Worm (Caenorhabditis elegans) whole organism, young adult: ENCODE data around the gene taf-11.3.

Experiments
- C17E4.6 ChIP-seq: fragments of 200-800 bp; sonication (Bioruptor generic); IDR thresholded peaks from 2 replicates; pipeline ENCODE4 v1.3.6; 2022; ENCODE audit warnings: missing genetic modification reagents, missing genetic modification characterization, missing compliant biosample characterization
- F37B4.10 ChIP-seq: fragments of 200-800 bp; sonication (Bioruptor generic); IDR thresholded peaks from 2 replicates; pipeline ENCODE4 v1.3.6; 2022; ENCODE audit warnings: missing genetic modification characterization, missing compliant biosample characterization
- F49E8.2 ChIP-seq: sonication (generic microtip); optimal IDR thresholded peaks from 3 replicates; lab custom pipeline; 2017; ENCODE audit warnings: missing genetic modification characterization, mild to moderate bottlenecking, missing compliant biosample characterization, antibody characterized with exemption, moderate library complexity; ENCODE audit not compliant: insufficient read depth
- F55B11.4 ChIP-seq: sonication (generic microtip); optimal IDR thresholded peaks from 2 replicates; lab custom pipeline; 2016; ENCODE audit warnings: missing compliant biosample characterization, missing genetic modification characterization, borderline replicate concordance; ENCODE audit not compliant: insufficient read depth
- F57A8.1 ChIP-seq: fragments of 200-800 bp; sonication (Bioruptor generic); optimal IDR thresholded peaks from 2 replicates; lab custom pipeline; 2018; ENCODE audit warnings: mild to moderate bottlenecking, missing genetic modification characterization, moderate library complexity, missing compliant biosample characterization
- F57C9.4 ChIP-seq: sonication (generic microtip); optimal IDR thresholded peaks from 2 replicates; lab custom pipeline; 2017; ENCODE audit warnings: mild to moderate bottlenecking, missing genetic modification characterization, missing compliant biosample characterization
- K12H6.12 ChIP-seq: fragments of 200-800 bp; sonication (Bioruptor generic); optimal IDR thresholded peaks from 2 replicates; lab custom pipeline; 2018; ENCODE audit warnings: mild to moderate bottlenecking, missing genetic modification characterization, missing compliant biosample characterization
- Y53F4B.3 ChIP-seq: fragments of 200-800 bp; sonication (Bioruptor generic); IDR thresholded peaks from 2 replicates; pipeline ENCODE4 v1.3.6; 2022; ENCODE audit warnings: missing genetic modification reagents, missing genetic modification characterization, missing compliant biosample characterization
- Y56A3A.18 ChIP-seq: fragments of 200-800 bp; sonication (Bioruptor generic); IDR thresholded peaks from 2 replicates; pipeline ENCODE4 v1.3.6; 2022; ENCODE audit warnings: missing genetic modification reagents, missing genetic modification characterization, missing compliant biosample characterization
- Y67H2A.10 ChIP-seq: fragments of 200-800 bp; sonication (Bioruptor generic); conservative IDR thresholded peaks from 2 replicates; pipeline ENCODE4 v1.3.6; 2022; ENCODE audit warnings: missing genetic modification reagents, missing genetic modification characterization, missing compliant biosample characterization
- ZK185.1 ChIP-seq: sonication (generic microtip); optimal IDR thresholded peaks from 2 replicates; lab custom pipeline; 2016; ENCODE audit warnings: mild to moderate bottlenecking, missing genetic modification characterization, missing compliant biosample characterization; ENCODE audit not compliant: poor library complexity, severe bottlenecking
- akir-1 ChIP-seq: fragments of 200-800 bp; sonication (Bioruptor generic); optimal IDR thresholded peaks from 2 replicates; lab custom pipeline; 2018; ENCODE audit warnings: mild to moderate bottlenecking, missing genetic modification characterization, moderate library complexity, missing compliant biosample characterization
- ama-1 ChIP-seq, 3 experiments: fragments of 150-350 bp in 1 of 3; sonication (generic microtip) in 2 of 3; optimal IDR thresholded peaks; 2 replicates each; lab custom pipeline; 2014 to 2018; ENCODE audit warnings: missing biosample characterization in 2 of 3, missing genetic modification characterization in 2 of 3, missing genetic modification reagents in 2 of 3
- atf-7 ChIP-seq: sonication (generic microtip); optimal IDR thresholded peaks from 2 replicates; lab custom pipeline; 2017; ENCODE audit warnings: mild to moderate bottlenecking, missing genetic modification characterization, missing compliant biosample characterization
- bed-1 ChIP-seq: fragments of 200-800 bp; sonication (Bioruptor generic); IDR thresholded peaks from 2 replicates; pipeline ENCODE4 v1.3.6; 2022; ENCODE audit warnings: missing genetic modification reagents, missing genetic modification characterization, missing compliant biosample characterization
- cebp-2 ChIP-seq: fragments of 200-800 bp; sonication (Bioruptor generic); IDR thresholded peaks from 2 replicates; pipeline ENCODE4 v1.3.6; 2022; ENCODE audit warnings: missing genetic modification characterization, missing compliant biosample characterization
- ceh-58 ChIP-seq: fragments of 200-800 bp; sonication (Bioruptor generic); IDR thresholded peaks from 2 replicates; pipeline ENCODE4 v1.3.6; 2022; ENCODE audit warnings: missing genetic modification characterization, missing compliant biosample characterization
- ceh-79 ChIP-seq: sonication (generic microtip); optimal IDR thresholded peaks from 2 replicates; lab custom pipeline; 2017; ENCODE audit warnings: mild to moderate bottlenecking, missing genetic modification characterization, missing compliant biosample characterization
- ceh-91 ChIP-seq: fragments of 200-800 bp; sonication (Bioruptor generic); IDR thresholded peaks from 2 replicates; pipeline ENCODE4 v1.3.6; 2022; ENCODE audit warnings: missing genetic modification reagents, missing genetic modification characterization, missing compliant biosample characterization
- chd-7 ChIP-seq: sonication (generic microtip); optimal IDR thresholded peaks from 2 replicates; lab custom pipeline; 2016; ENCODE audit warnings: mild to moderate bottlenecking, missing genetic modification characterization, moderate library complexity, missing compliant biosample characterization
- egl-44 ChIP-seq: fragments of 200-800 bp; sonication (Bioruptor generic); IDR thresholded peaks from 2 replicates; pipeline ENCODE4 v1.3.6; 2022; ENCODE audit warnings: missing genetic modification reagents, missing genetic modification characterization, missing compliant biosample characterization
- ekl-4 ChIP-seq: fragments of 200-800 bp; sonication (Bioruptor generic); IDR thresholded peaks from 2 replicates; pipeline ENCODE4 v1.3.6; 2022; ENCODE audit warnings: missing genetic modification reagents, missing genetic modification characterization, missing compliant biosample characterization
- hmg-1.2 ChIP-seq: fragments of 200-800 bp; sonication (Bioruptor generic); IDR thresholded peaks from 2 replicates; pipeline ENCODE4 v1.3.6; 2022; ENCODE audit warnings: missing genetic modification reagents, missing genetic modification characterization, missing compliant biosample characterization
- lin-26 ChIP-seq: fragments of 200-800 bp; sonication (Bioruptor generic); IDR thresholded peaks from 2 replicates; pipeline ENCODE4 v1.3.6; 2022; ENCODE audit warnings: missing genetic modification reagents, missing genetic modification characterization, missing compliant biosample characterization
- lin-40 ChIP-seq: sonication (generic microtip); optimal IDR thresholded peaks from 2 replicates; lab custom pipeline; 2016; ENCODE audit warnings: missing genetic modification characterization, mild to moderate bottlenecking, missing compliant biosample characterization, missing genotype, missing genetic modification reagents
- madf-10 ChIP-seq: sonication (generic microtip); optimal IDR thresholded peaks from 2 replicates; lab custom pipeline; 2016; ENCODE audit warnings: mild to moderate bottlenecking, missing genetic modification characterization, missing compliant biosample characterization
- mes-4 ChIP-seq: sonication (generic microtip); optimal IDR thresholded peaks from 2 replicates; lab custom pipeline; 2016; ENCODE audit warnings: missing genotype, missing genetic modification characterization, missing compliant biosample characterization
- nfya-2 ChIP-seq: fragments of 200-800 bp; sonication (Bioruptor generic); IDR thresholded peaks from 2 replicates; pipeline ENCODE4 v1.3.6; 2022; ENCODE audit warnings: missing genetic modification reagents, missing genetic modification characterization, missing compliant biosample characterization
- nfyb-1 ChIP-seq: fragments of 200-800 bp; sonication (Bioruptor generic); IDR thresholded peaks from 2 replicates; pipeline ENCODE4 v1.3.6; 2022; ENCODE audit warnings: missing genetic modification reagents, missing genetic modification characterization, missing compliant biosample characterization
- nhr-120 ChIP-seq: fragments of 200-800 bp; sonication (Bioruptor generic); IDR thresholded peaks from 2 replicates; pipeline ENCODE4 v1.3.6; 2022; ENCODE audit warnings: missing genetic modification characterization, missing compliant biosample characterization
- nhr-90 ChIP-seq: sonication (generic microtip); optimal IDR thresholded peaks from 2 replicates; lab custom pipeline; 2016; ENCODE audit warnings: missing genotype, mild to moderate bottlenecking, missing genetic modification characterization, missing compliant biosample characterization
- pha-4 ChIP-seq: fragments of 150-350 bp; sonication (generic microtip); optimal IDR thresholded peaks from 2 replicates; lab custom pipeline; 2014; ENCODE audit warnings: missing biosample characterization, missing genetic modification reagents, missing genetic modification characterization
- rec-8 ChIP-seq, 2 experiments: sonication (generic microtip); optimal IDR thresholded peaks; 2 replicates each; lab custom pipeline; 2016; ENCODE audit warnings: mild to moderate bottlenecking in 2 of 2, missing genetic modification characterization in 2 of 2, missing genetic modification reagents in 2 of 2, missing genotype in 2 of 2, missing biosample characterization in 1 of 2, missing compliant biosample characterization in 1 of 2, moderate library complexity in 1 of 2
- repo-1 ChIP-seq: sonication (generic microtip); optimal IDR thresholded peaks from 2 replicates; lab custom pipeline; 2017; ENCODE audit warnings: mild to moderate bottlenecking, missing genetic modification characterization, missing compliant biosample characterization
- rpc-1 ChIP-seq, 2 experiments: fragments of 150-350 bp in 1 of 2; sonication (generic microtip) in 1 of 2; optimal IDR thresholded peaks; 2 replicates each; lab custom pipeline; 2014 to 2018; ENCODE audit warnings: missing biosample characterization in 1 of 2, missing genetic modification characterization in 1 of 2, missing genetic modification reagents in 1 of 2, missing genotype in 1 of 2
- sdz-38 ChIP-seq: sonication (generic microtip); optimal IDR thresholded peaks from 2 replicates; lab custom pipeline; 2016; ENCODE audit warnings: missing genotype, missing genetic modification characterization, missing compliant biosample characterization
- snpc-1.1 ChIP-seq: sonication (generic microtip); optimal IDR thresholded peaks from 2 replicates; lab custom pipeline; 2017; ENCODE audit warnings: missing genetic modification characterization, mild to moderate bottlenecking, missing compliant biosample characterization, antibody characterized with exemption, moderate library complexity, missing genotype, missing genetic modification reagents; ENCODE audit not compliant: insufficient read depth
- snpc-1.3 ChIP-seq: sonication (generic microtip); optimal IDR thresholded peaks from 2 replicates; lab custom pipeline; 2017; ENCODE audit warnings: missing genetic modification characterization, mild to moderate bottlenecking, missing compliant biosample characterization, antibody characterized with exemption, moderate library complexity, missing genotype, missing genetic modification reagents; ENCODE audit not compliant: insufficient read depth
- tbp1 ChIP-seq: fragments of 200-800 bp; sonication (Bioruptor generic); optimal IDR thresholded peaks from 2 replicates; lab custom pipeline; 2018; ENCODE audit warnings: mild to moderate bottlenecking, missing genetic modification characterization, missing compliant biosample characterization
- tbx-9 ChIP-seq: sonication (generic microtip); optimal IDR thresholded peaks from 2 replicates; lab custom pipeline; 2016; ENCODE audit warnings: borderline replicate concordance, missing genetic modification characterization, inconsistent platforms, missing compliant biosample characterization
- unc-62 ChIP-seq: fragments of 150-350 bp; optimal IDR thresholded peaks from 2 replicates; lab custom pipeline; 2014; ENCODE audit warnings: missing biosample characterization, missing genetic modification reagents, missing genetic modification characterization
- zim-3 ChIP-seq: sonication (generic microtip); optimal IDR thresholded peaks from 2 replicates; lab custom pipeline; 2017; ENCODE audit warnings: mild to moderate bottlenecking, missing genetic modification characterization, moderate library complexity, missing compliant biosample characterization
- ztf-18 ChIP-seq: sonication (generic microtip); optimal IDR thresholded peaks from 2 replicates; lab custom pipeline; 2016; ENCODE audit warnings: missing genotype, mild to moderate bottlenecking, missing genetic modification characterization, missing compliant biosample characterization
- ztf-22 ChIP-seq: fragments of 200-800 bp; sonication (Bioruptor generic); optimal IDR thresholded peaks from 2 replicates; lab custom pipeline; 2018; ENCODE audit warnings: mild to moderate bottlenecking, missing genetic modification characterization, moderate library complexity, missing compliant biosample characterization
- ztf-6 ChIP-seq: fragments of 200-800 bp; sonication (Bioruptor generic); IDR thresholded peaks from 2 replicates; pipeline ENCODE4 v1.3.6; 2022; ENCODE audit warnings: missing genetic modification reagents, missing genetic modification characterization, missing compliant biosample characterization

taf-11.3 gene

ce11 chrIII:10537558-10537957 lies 32.5 kb upstream of the taf-11.3 start (continued):
- TF ChIP-seq snpc-1.3 (tag; lab: Kevin White, UChicago) = no peak
- no peak for TF ChIP-seq chd-7 (tag; lab: Kevin White, UChicago)
- TF ChIP-seq akir-1 (GFP tag; lab: Kevin White, UChicago) = no peak
- no peak for TF ChIP-seq cebp-2 (GFP tag; lab: Robert Waterston, UW)
- TF ChIP-seq hmg-1.2 (GFP tag; lab: Robert Waterston, UW) = peak; percentile 5; the same call in 1 of the 2 replicates
- TF ChIP-seq ztf-6 (GFP tag; lab: Robert Waterston, UW) = no peak
- no peak for TF ChIP-seq nfya-2 (GFP tag; lab: Robert Waterston, UW)
- TF ChIP-seq ama-1 (optimal IDR thresholded peaks at IDR 0.05; lab: Kevin White, UChicago) = no peak
- no peak for TF ChIP-seq ama-1 (GFP tag; optimal IDR thresholded peaks at IDR 0.05; lab: Kevin White, UChicago)
- TF ChIP-seq ekl-4 (GFP tag; lab: Robert Waterston, UW) = no peak
- TF ChIP-seq sdz-38 (tag; lab: Kevin White, UChicago) = no peak
- no peak for TF ChIP-seq ceh-91 (GFP tag; lab: Robert Waterston, UW)
- TF ChIP-seq atf-7 (tag; lab: Kevin White, UChicago) = peak; percentile 2
- TF ChIP-seq bed-1 = no peak
- TF ChIP-seq nhr-90 (tag; lab: Kevin White, UChicago) = peak; percentile 26
- TF ChIP-seq egl-44 (GFP tag; lab: Robert Waterston, UW) = no peak
- no peak for TF ChIP-seq mes-4 (tag; lab: Kevin White, UChicago)
- no peak for TF ChIP-seq C17E4.6 (GFP tag; lab: Robert Waterston, UW)
- TF ChIP-seq Y53F4B.3 (GFP tag; lab: Robert Waterston, UW) = no peak
- TF ChIP-seq F37B4.10 (GFP tag; lab: Robert Waterston, UW) = no peak
- TF ChIP-seq pha-4 (tag; lab: Kevin White, UChicago) = no peak
- TF ChIP-seq lin-40 (tag; lab: Kevin White, UChicago) = no peak
- no peak for TF ChIP-seq F49E8.2 (tag; lab: Kevin White, UChicago)
- TF ChIP-seq Y56A3A.18 (GFP tag; lab: Robert Waterston, UW) = 0 out of 2 replicates have a peak, but pooled peaks have one; percentile 58
- TF ChIP-seq F57A8.1 = no peak
- TF ChIP-seq rec-8 (tag; optimal IDR thresholded peaks at IDR 0.05; lab: Kevin White, UChicago) = no peak
- TF ChIP-seq tbp1 (GFP tag; lab: Kevin White, UChicago) = no peak
- TF ChIP-seq nfyb-1 (GFP tag; lab: Robert Waterston, UW) = no peak
- no peak for TF ChIP-seq tbx-9 (tag; lab: Kevin White, UChicago)
- TF ChIP-seq ztf-22 (GFP tag; lab: Kevin White, UChicago) = no peak
- TF ChIP-seq zim-3 (tag; lab: Kevin White, UChicago) = no peak
- no peak for TF ChIP-seq F57C9.4 (tag; lab: Kevin White, UChicago)
- TF ChIP-seq Y67H2A.10 = no peak
- no peak for TF ChIP-seq ztf-18 (tag; lab: Kevin White, UChicago)

- no peak for TF ChIP-seq madf-10 (tag; lab: Kevin White, UChicago)
- TF ChIP-seq nfya-2 (GFP tag; lab: Robert Waterston, UW) = 0 out of 2 replicates have a peak, but pooled peaks have one; percentile 20
- TF ChIP-seq snpc-1.1 = no peak
- no peak for TF ChIP-seq ceh-79 (tag; lab: Kevin White, UChicago)
- peak; percentile 78 for TF ChIP-seq ama-1 (optimal IDR thresholded peaks at IDR 0.05; lab: Kevin White, UChicago)
- no peak for TF ChIP-seq ama-1 (GFP tag; optimal IDR thresholded peaks at IDR 0.05; lab: Kevin White, UChicago)
- TF ChIP-seq ZK185.1 (tag; lab: Kevin White, UChicago) = no peak
- no peak for TF ChIP-seq unc-62 (GFP tag; lab: Kevin White, UChicago)
- TF ChIP-seq nfyb-1 (GFP tag; lab: Robert Waterston, UW) = no peak
- no peak for TF ChIP-seq ceh-58 (GFP tag; lab: Robert Waterston, UW)
- TF ChIP-seq rec-8 (tag; optimal IDR thresholded peaks at IDR 0.05; lab: Kevin White, UChicago) = no peak
- TF ChIP-seq Y53F4B.3 (GFP tag; lab: Robert Waterston, UW) = no peak
- TF ChIP-seq K12H6.12 = no peak
- no peak for TF ChIP-seq nhr-120 (GFP tag; lab: Robert Waterston, UW)
- TF ChIP-seq repo-1 (tag; lab: Kevin White, UChicago) = peak; percentile 28
- TF ChIP-seq F55B11.4 (tag; lab: Kevin White, UChicago) = no peak
- no peak for TF ChIP-seq rpc-1 (optimal IDR thresholded peaks at IDR 0.05; lab: Kevin White, UChicago)
- TF ChIP-seq rpc-1 (tag; optimal IDR thresholded peaks at IDR 0.05; lab: Kevin White, UChicago) = no peak
- no peak for TF ChIP-seq lin-26 (GFP tag; lab: Robert Waterston, UW)
- TF ChIP-seq hmg-1.2 (GFP tag; lab: Robert Waterston, UW) = no peak
These were observed 32.0 kb upstream of the taf-11.3 start for ce11 chrIII:10537003-10537402.
